Worm (Caenorhabditis elegans): ENCODE data around the gene nhr-268.

ce11 chrV:15674899-15675298, 15.2 kb upstream of the nhr-268 start:
- no peak for TF ChIP-seq nhr-12 (tag; optimal IDR thresholded peaks at IDR 0.05)
- TF ChIP-seq nhr-76 (tag; optimal IDR thresholded peaks at IDR 0.05): no peak
- no peak for TF ChIP-seq ces-1 (GFP tag; optimal IDR thresholded peaks at IDR 0.05)
- no peak for TF ChIP-seq sem-2 (GFP tag; optimal IDR thresholded peaks at IDR 0.05)
- TF ChIP-seq elt-3 (tag; optimal IDR thresholded peaks at IDR 0.05): no peak
